Fruit fly (Drosophila melanogaster) whole organism, embryonic: Measurements from ENCODE around the gene CG10570.
A peak's percentile ranks its signal among the peaks of the same experiment; 100 is the strongest.

Experiments used
- Blimp-1 ChIP-seq: fragments of 200-800 bp; sonication (Bioruptor generic); optimal IDR thresholded peaks from 3 replicates; lab custom pipeline; 2018; ENCODE audit warnings: missing biosample characterization, missing genetic modification characterization, mild to moderate bottlenecking, moderate library complexity, missing genetic modification reagents
- C15 ChIP-seq: fragments of 200-800 bp; sonication (Bioruptor generic); IDR thresholded peaks from 3 replicates; pipeline ENCODE4 v1.3.6; 2022; ENCODE audit warnings: missing biosample characterization, missing genetic modification characterization
- CG10147 ChIP-seq: fragments of 200-800 bp; sonication (Bioruptor generic); optimal IDR thresholded peaks from 2 replicates; lab custom pipeline; 2019; ENCODE audit warnings: missing biosample characterization, mild to moderate bottlenecking, missing genetic modification characterization, moderate library complexity
- CG10543 ChIP-seq: fragments of 200-800 bp; sonication (Bioruptor generic); optimal IDR thresholded peaks from 3 replicates; lab custom pipeline; 2017; ENCODE audit warnings: missing biosample characterization, mild to moderate bottlenecking, missing genetic modification characterization, moderate library complexity
- CG10959 ChIP-seq: fragments of 200-800 bp; sonication (Bioruptor generic); IDR thresholded peaks from 2 replicates; pipeline ENCODE4 v1.3.6; 2022; ENCODE audit warnings: missing biosample characterization, missing genetic modification characterization
- CG12071 ChIP-seq: fragments of 200-800 bp; sonication (Bioruptor generic); optimal IDR thresholded peaks from 3 replicates; lab custom pipeline; 2018; ENCODE audit warnings: missing biosample characterization, mild to moderate bottlenecking, missing genetic modification characterization
- CG1233 ChIP-seq: fragments of 200-800 bp; sonication (Bioruptor generic); optimal IDR thresholded peaks from 4 replicates; lab custom pipeline; 2018; ENCODE audit warnings: missing biosample characterization, mild to moderate bottlenecking, missing genetic modification characterization
- CG15696 ChIP-seq: fragments of 200-800 bp; sonication (Bioruptor generic); optimal IDR thresholded peaks from 2 replicates; lab custom pipeline; 2019; ENCODE audit warnings: missing biosample characterization, mild to moderate bottlenecking, missing genetic modification characterization, moderate library complexity
- CG1832 ChIP-seq: fragments of 200-800 bp; sonication (Bioruptor generic); optimal IDR thresholded peaks from 2 replicates; lab custom pipeline; 2017; ENCODE audit warnings: missing biosample characterization, mild to moderate bottlenecking, missing genetic modification characterization, inconsistent platforms
- CG18619 ChIP-seq: fragments of 200-800 bp; sonication (Bioruptor generic); optimal IDR thresholded peaks from 3 replicates; lab custom pipeline; 2017; ENCODE audit warnings: missing biosample characterization, mild to moderate bottlenecking, missing genetic modification characterization
- CG2202 ChIP-seq: fragments of 200-800 bp; sonication (Bioruptor generic); optimal IDR thresholded peaks from 2 replicates; lab custom pipeline; 2018; ENCODE audit warnings: missing biosample characterization, mild to moderate bottlenecking, missing genetic modification characterization
- CG31224 ChIP-seq: fragments of 200-800 bp; sonication (Bioruptor generic); IDR thresholded peaks from 2 replicates; pipeline ENCODE4 v1.3.6; 2022; ENCODE audit warnings: missing biosample characterization, missing genetic modification characterization
- CG6175 ChIP-seq: fragments of 200-800 bp; sonication (Bioruptor generic); IDR thresholded peaks from 3 replicates; pipeline ENCODE4 v1.3.6; 2022; ENCODE audit warnings: missing biosample characterization, missing genetic modification characterization
- CG6254 ChIP-seq: fragments of 200-800 bp; sonication (Bioruptor generic); optimal IDR thresholded peaks from 3 replicates; lab custom pipeline; 2017; ENCODE audit warnings: mild to moderate bottlenecking, missing biosample characterization, missing genetic modification reagents, missing genetic modification characterization
- CG7271 ChIP-seq: fragments of 200-800 bp; sonication (Bioruptor generic); optimal IDR thresholded peaks from 2 replicates; lab custom pipeline; 2018; ENCODE audit warnings: missing biosample characterization, mild to moderate bottlenecking, missing genetic modification characterization, moderate library complexity
- CG8359 ChIP-seq: fragments of 200-800 bp; sonication (Bioruptor generic); optimal IDR thresholded peaks from 2 replicates; lab custom pipeline; 2017; ENCODE audit warnings: missing biosample characterization, mild to moderate bottlenecking, missing genetic modification characterization, borderline replicate concordance
- CG9437 ChIP-seq: fragments of 200-800 bp; sonication (Bioruptor generic); optimal IDR thresholded peaks from 2 replicates; lab custom pipeline; 2018; ENCODE audit warnings: missing biosample characterization, mild to moderate bottlenecking, missing genetic modification characterization
- D ChIP-seq, 2 experiments: fragments of 200-800 bp in 1 of 2; fragments of >200 bp in 1 of 2; sonication (Bioruptor generic) in 1 of 2; optimal IDR thresholded peaks; 2 replicates in 1 of 2; 3 replicates in 1 of 2; lab custom pipeline; 2017; ENCODE audit warnings: mild to moderate bottlenecking in 1 of 2, missing biosample characterization in 1 of 2, missing genetic modification characterization in 1 of 2, missing genetic modification reagents in 1 of 2
- Dbx ChIP-seq: fragments of 200-800 bp; sonication (Bioruptor generic); IDR thresholded peaks from 3 replicates; pipeline ENCODE4 v1.3.6; 2022; ENCODE audit warnings: missing biosample characterization, missing genetic modification characterization
- Dref ChIP-seq: fragments of 200-800 bp; sonication (Bioruptor generic); IDR thresholded peaks from 2 replicates; pipeline ENCODE4 v1.3.6; 2022; ENCODE audit warnings: missing biosample characterization, missing genetic modification characterization
- Elba2 ChIP-seq: fragments of 200-800 bp; sonication (Bioruptor generic); optimal IDR thresholded peaks from 3 replicates; lab custom pipeline; 2016; ENCODE audit warnings: missing biosample characterization, missing genetic modification characterization
- Fer3 ChIP-seq: fragments of 200-800 bp; sonication (Bioruptor generic); optimal IDR thresholded peaks from 2 replicates; lab custom pipeline; 2018; ENCODE audit warnings: missing biosample characterization, mild to moderate bottlenecking, missing genetic modification characterization, moderate library complexity
- Hand ChIP-seq: fragments of 200-800 bp; sonication (Bioruptor generic); optimal IDR thresholded peaks from 2 replicates; lab custom pipeline; 2017; ENCODE audit warnings: mild to moderate bottlenecking, missing biosample characterization, missing genetic modification reagents, missing genetic modification characterization
- HmgD ChIP-seq: fragments of 200-800 bp; sonication (Bioruptor generic); optimal IDR thresholded peaks from 3 replicates; lab custom pipeline; 2016; ENCODE audit warnings: missing biosample characterization, missing genetic modification characterization
- Hr39 ChIP-seq: fragments of >200 bp; optimal IDR thresholded peaks from 2 replicates; lab custom pipeline; 2017
- Lhr ChIP-seq: fragments of 200-800 bp; sonication (Bioruptor generic); optimal IDR thresholded peaks from 3 replicates; lab custom pipeline; 2017; ENCODE audit warnings: mild to moderate bottlenecking, missing biosample characterization, missing genetic modification reagents, missing genetic modification characterization
- Mad ChIP-seq: fragments of 200-800 bp; sonication (Bioruptor generic); optimal IDR thresholded peaks from 2 replicates; lab custom pipeline; 2016; ENCODE audit warnings: missing biosample characterization, missing genetic modification characterization
- Stat92E ChIP-seq, 3 experiments: fragments of >200 bp in 2 of 3; fragments of 200-800 bp in 1 of 3; sonication (Bioruptor generic) in 1 of 3; optimal IDR thresholded peaks; 2 replicates each; lab custom pipeline; 2017 to 2019; ENCODE audit warnings: missing biosample characterization in 3 of 3, missing genetic modification characterization in 3 of 3, mild to moderate bottlenecking in 1 of 3, moderate library complexity in 1 of 3
- YL-1 ChIP-seq: fragments of 200-800 bp; sonication (Bioruptor generic); optimal IDR thresholded peaks from 3 replicates; lab custom pipeline; 2017; ENCODE audit warnings: missing biosample characterization, mild to moderate bottlenecking, missing genetic modification characterization
- ac ChIP-seq: fragments of 200-800 bp; sonication (Bioruptor generic); optimal IDR thresholded peaks from 3 replicates; lab custom pipeline; 2017; ENCODE audit warnings: missing biosample characterization, mild to moderate bottlenecking, missing genetic modification characterization
- ato ChIP-seq: fragments of 200-800 bp; sonication (Bioruptor generic); IDR thresholded peaks from 2 replicates; pipeline ENCODE4 v1.3.6; 2022; ENCODE audit warnings: missing biosample characterization, missing genetic modification characterization; ENCODE audit not compliant: partially characterized antibody
- cato ChIP-seq: fragments of 200-800 bp; sonication (Bioruptor generic); optimal IDR thresholded peaks from 2 replicates; lab custom pipeline; 2016; ENCODE audit warnings: missing biosample characterization, missing genetic modification characterization, borderline replicate concordance
- chif ChIP-seq, 2 experiments: fragments of 200-800 bp; sonication (Bioruptor generic); optimal IDR thresholded peaks; 3 replicates each; lab custom pipeline; 2016; ENCODE audit warnings: missing biosample characterization in 2 of 2, missing genetic modification characterization in 2 of 2
- crp ChIP-seq, 2 experiments: fragments of 200-800 bp; sonication (Bioruptor generic); optimal IDR thresholded peaks; 2 replicates in 1 of 2; 3 replicates in 1 of 2; lab custom pipeline; 2017; ENCODE audit warnings: missing biosample characterization in 2 of 2, missing genetic modification characterization in 2 of 2, mild to moderate bottlenecking in 1 of 2, moderate library complexity in 1 of 2
- gcm ChIP-seq: fragments of 200-800 bp; sonication (Bioruptor generic); optimal IDR thresholded peaks from 2 replicates; lab custom pipeline; 2019; ENCODE audit warnings: missing biosample characterization, mild to moderate bottlenecking, missing genetic modification characterization, moderate library complexity
- lab ChIP-seq: fragments of 200-800 bp; sonication (Bioruptor generic); optimal IDR thresholded peaks from 3 replicates; lab custom pipeline; 2017; ENCODE audit warnings: missing biosample characterization, missing genetic modification characterization, mild to moderate bottlenecking, moderate library complexity, missing genetic modification reagents
- nerfin-2 ChIP-seq: fragments of 200-800 bp; sonication (Bioruptor generic); IDR thresholded peaks from 2 replicates; pipeline ENCODE4 v1.3.6; 2022; ENCODE audit warnings: missing biosample characterization, missing genetic modification characterization; ENCODE audit not compliant: partially characterized antibody
- otp ChIP-seq: fragments of 200-800 bp; sonication (Bioruptor generic); IDR thresholded peaks from 3 replicates; pipeline ENCODE4, ENCODE4 v1.3.6; 2022; ENCODE audit warnings: missing biosample characterization, missing genetic modification characterization
- pan ChIP-seq, 4 experiments: fragments of >200 bp in 3 of 4; fragments of 200-800 bp in 1 of 4; sonication (Bioruptor generic) in 1 of 4; optimal IDR thresholded peaks in 3 of 4; IDR thresholded peaks in 1 of 4; 2 replicates each; pipeline versions ENCODE4 v1.3.6 to Lab custom; 2017 to 2022; ENCODE audit warnings: missing biosample characterization in 2 of 4, missing genetic modification characterization in 2 of 4, mixed read lengths in 1 of 4
- ranshi ChIP-seq: fragments of 200-800 bp; sonication (Bioruptor generic); IDR thresholded peaks from 2 replicates; pipeline ENCODE4 v1.3.6; 2022; ENCODE audit warnings: missing biosample characterization, missing genetic modification characterization
- schlank ChIP-seq: fragments of 200-800 bp; sonication (Bioruptor generic); optimal IDR thresholded peaks from 2 replicates; lab custom pipeline; 2018; ENCODE audit warnings: missing biosample characterization, mild to moderate bottlenecking, missing genetic modification characterization
- stc ChIP-seq: fragments of 200-800 bp; sonication (Bioruptor generic); IDR thresholded peaks from 2 replicates; pipeline ENCODE4 v1.3.6; 2022; ENCODE audit warnings: missing biosample characterization, missing genetic modification characterization
- tin ChIP-seq: fragments of 200-800 bp; sonication (Bioruptor generic); optimal IDR thresholded peaks from 3 replicates; lab custom pipeline; 2016; ENCODE audit warnings: missing biosample characterization, missing genetic modification characterization
- tup ChIP-seq: fragments of 200-800 bp; sonication (Bioruptor generic); optimal IDR thresholded peaks from 2 replicates; lab custom pipeline; 2016; ENCODE audit warnings: missing biosample characterization, mild to moderate bottlenecking, missing genetic modification characterization, moderate library complexity
- tx ChIP-seq: fragments of 200-800 bp; sonication (Bioruptor generic); optimal IDR thresholded peaks from 2 replicates; lab custom pipeline; 2016; ENCODE audit warnings: missing biosample characterization, missing genetic modification characterization
- unpg ChIP-seq: fragments of 200-800 bp; sonication (Bioruptor generic); optimal IDR thresholded peaks from 3 replicates; lab custom pipeline; 2018; ENCODE audit warnings: missing biosample characterization, mild to moderate bottlenecking, missing genetic modification characterization, moderate library complexity

CG10570 gene

DNA sequence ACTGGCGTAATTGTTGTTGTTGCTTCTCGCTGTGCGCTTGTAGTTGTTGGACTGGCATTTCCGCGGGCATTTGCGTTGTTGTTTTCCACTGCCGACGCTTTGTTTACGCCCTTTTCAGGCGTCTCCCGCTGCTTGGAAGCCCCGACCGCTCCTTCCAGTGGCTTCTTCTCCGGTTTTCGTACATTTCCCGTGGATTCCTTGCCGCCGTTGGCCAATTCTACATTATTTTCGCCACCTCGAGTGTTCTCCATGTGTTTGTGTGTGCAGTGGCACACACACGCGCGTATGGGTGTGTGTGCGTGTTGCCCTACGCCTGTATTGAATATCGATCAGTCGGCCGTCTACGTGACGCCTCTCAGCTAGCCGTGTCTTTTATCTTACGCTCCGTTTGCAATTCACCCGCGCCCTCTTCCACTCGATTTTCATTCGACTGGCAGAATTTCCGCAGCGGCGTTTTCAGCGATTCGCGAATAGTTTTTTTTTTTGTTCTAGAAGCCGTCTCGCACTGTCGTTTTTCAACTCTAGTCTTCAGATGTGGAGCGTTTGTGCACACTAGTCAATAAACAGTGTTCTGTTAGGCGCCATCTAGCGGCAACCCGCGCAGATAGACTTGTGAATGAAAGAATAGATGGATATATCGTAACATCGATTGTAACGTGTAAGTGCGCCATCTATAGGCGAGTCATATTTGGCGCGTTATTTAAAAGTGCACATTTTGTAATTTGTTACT is 28.3 kb upstream of the CG10570 start, which contains the start of gene CG10600 (continued):
- TF ChIP-seq CG8359 (GFP tag; lab: Kevin White, UChicago), result peak; percentile 38
- TF ChIP-seq Dref (GFP tag; lab: Robert Waterston, UW), result peak; percentile 82
- TF ChIP-seq Hand (GFP tag; lab: Kevin White, UChicago), result no peak
- no peak for TF ChIP-seq C15 (GFP tag; lab: Robert Waterston, UW)
- peak; percentile 71 for TF ChIP-seq CG15696 (tag; lab: Kevin White, UChicago)
- TF ChIP-seq Mad (GFP tag; lab: Kevin White, UChicago), result peak; percentile 90
- peak; percentile 47; the same call in 1 of the 2 replicates for TF ChIP-seq stc (GFP tag; lab: Robert Waterston, UW)
- peak; percentile 87 for TF ChIP-seq Dbx (GFP tag; lab: Robert Waterston, UW)
- no peak for TF ChIP-seq Blimp-1 (GFP tag; lab: Kevin White, UChicago)
- TF ChIP-seq CG9437, result peak; percentile 59
- peak; percentile 77 for TF ChIP-seq schlank (tag; lab: Kevin White, UChicago)
- peak; percentile 69 for TF ChIP-seq CG1233
- peak; percentile 43 for TF ChIP-seq Elba2
- peak; percentile 70 for TF ChIP-seq Fer3 (tag; lab: Kevin White, UChicago)
- peak; percentile 65 for TF ChIP-seq unpg (GFP tag; lab: Kevin White, UChicago)
- no peak for TF ChIP-seq CG1832 (GFP tag; lab: Kevin White, UChicago)
- TF ChIP-seq ranshi, result peak; percentile 62
- TF ChIP-seq Lhr (GFP tag; lab: Kevin White, UChicago), result peak; percentile 98
- peak; percentile 98 for TF ChIP-seq YL-1 (GFP tag; lab: Kevin White, UChicago)
- TF ChIP-seq CG31224 (GFP tag; lab: Robert Waterston, UW), result peak; percentile 52
- TF ChIP-seq tup (GFP tag; lab: Kevin White, UChicago), result peak; percentile 87
- TF ChIP-seq chif (GFP tag; optimal IDR thresholded peaks at IDR 0.05; lab: Kevin White, UChicago), result peak; percentile 79 to 83
- TF ChIP-seq cato, result peak; percentile 51
- TF ChIP-seq CG6175 (GFP tag; lab: Robert Waterston, UW), result peak; percentile 51; the same call in 1 of the 3 replicates
- TF ChIP-seq CG10959, result peak; percentile 53
- peak; percentile 48 for TF ChIP-seq CG12071 (GFP tag; lab: Kevin White, UChicago)
- peak; percentile 75 for TF ChIP-seq CG10543 (GFP tag; lab: Kevin White, UChicago)
- TF ChIP-seq CG10147 (GFP tag; lab: Kevin White, UChicago), result peak; percentile 43
- peak; percentile 46 for TF ChIP-seq CG18619 (GFP tag; lab: Kevin White, UChicago)
- peak; percentile 75; the same call in 2 of the 3 replicates for TF ChIP-seq otp (GFP tag; lab: Robert Waterston, UW)
- TF ChIP-seq ato (GFP tag; lab: Robert Waterston, UW), result peak; percentile 90
- TF ChIP-seq Stat92E (GFP tag; optimal IDR thresholded peaks at IDR 0.05; lab: Kevin White, UChicago), result peak in 1 of 3 experiments; percentile 82
- TF ChIP-seq CG2202 (tag; lab: Kevin White, UChicago), result peak; percentile 44
- no peak for TF ChIP-seq D (optimal IDR thresholded peaks at IDR 0.05; lab: Kevin White, UChicago)
- peak; percentile 58 for TF ChIP-seq D (GFP tag; optimal IDR thresholded peaks at IDR 0.05; lab: Kevin White, UChicago)
- TF ChIP-seq gcm (GFP tag; lab: Kevin White, UChicago), result peak; percentile 29
- peak; percentile 66 for TF ChIP-seq nerfin-2 (GFP tag; lab: Robert Waterston, UW)
- TF ChIP-seq pan (optimal IDR thresholded peaks at IDR 0.05; lab: Kevin White, UChicago), result no peak
- TF ChIP-seq pan (GFP tag; optimal IDR thresholded peaks at IDR 0.05 in 1 of 2, IDR thresholded peaks at IDR 0.05 in 1 of 2), result peak in 1 of 2 experiments; percentile 74
- TF ChIP-seq tin (GFP tag; lab: Kevin White, UChicago), result peak; percentile 89
- TF ChIP-seq CG6254 (GFP tag; lab: Kevin White, UChicago), result peak; percentile 28
- TF ChIP-seq CG7271 (tag; lab: Kevin White, UChicago), result no peak
- peak; percentile 89 for TF ChIP-seq lab (GFP tag; lab: Kevin White, UChicago)
- TF ChIP-seq ac (GFP tag; lab: Kevin White, UChicago), result peak; percentile 30
- peak in 1 of 2 experiments; percentile 44 for TF ChIP-seq crp (GFP tag; optimal IDR thresholded peaks at IDR 0.05; lab: Kevin White, UChicago)
- TF ChIP-seq Hr39, result no peak
- TF ChIP-seq tx (GFP tag; lab: Kevin White, UChicago), result peak; percentile 84
- peak; percentile 97 for TF ChIP-seq HmgD (GFP tag; lab: Kevin White, UChicago)
